Worm (Caenorhabditis elegans) whole organism, early embryonic: ENCODE measurements around the gene F58G1.3.

Source experiments
- B0310.2 ChIP-seq: sonication (generic microtip); optimal IDR thresholded peaks from 2 replicates; lab custom pipeline; 2016; ENCODE audit warnings: mild to moderate bottlenecking, missing genetic modification characterization, missing compliant biosample characterization
- F13C5.2 ChIP-seq: sonication (generic microtip); optimal IDR thresholded peaks from 2 replicates; lab custom pipeline; 2017; ENCODE audit warnings: mild to moderate bottlenecking, missing genetic modification characterization, inconsistent platforms, missing compliant biosample characterization
- aly-1 ChIP-seq: sonication (generic microtip); optimal IDR thresholded peaks from 2 replicates; lab custom pipeline; 2016; ENCODE audit warnings: missing genetic modification characterization, missing compliant biosample characterization
- ama-1 ChIP-seq: fragments of 150-350 bp; optimal IDR thresholded peaks from 2 replicates; lab custom pipeline; 2014
- ceh-13 ChIP-seq: fragments of 200-800 bp; sonication (Bioruptor generic); optimal IDR thresholded peaks from 2 replicates; lab custom pipeline; 2018; ENCODE audit warnings: mild to moderate bottlenecking, missing genetic modification characterization, missing compliant biosample characterization
- ceh-36 ChIP-seq: sonication (generic microtip); optimal IDR thresholded peaks from 2 replicates; lab custom pipeline; 2016; ENCODE audit warnings: missing genetic modification characterization, inconsistent platforms, missing compliant biosample characterization
- ets-7 ChIP-seq: sonication (generic microtip); optimal IDR thresholded peaks from 2 replicates; lab custom pipeline; 2016; ENCODE audit warnings: missing genotype, missing genetic modification characterization, missing compliant biosample characterization
- flt-1 ChIP-seq: fragments of 200-800 bp; sonication (Bioruptor generic); IDR thresholded peaks from 2 replicates; pipeline ENCODE4 v1.3.6; 2022; ENCODE audit warnings: missing genetic modification characterization, missing compliant biosample characterization
- hmbx-1 ChIP-seq: sonication (generic microtip); optimal IDR thresholded peaks from 2 replicates; lab custom pipeline; 2016; ENCODE audit warnings: mild to moderate bottlenecking, missing genetic modification characterization, missing compliant biosample characterization
- hmg-4 ChIP-seq: fragments of 200-800 bp; sonication (Bioruptor generic); optimal IDR thresholded peaks from 2 replicates; lab custom pipeline; 2018; ENCODE audit warnings: mild to moderate bottlenecking, missing genetic modification characterization, missing compliant biosample characterization
- hnd-1 ChIP-seq: sonication (generic microtip); optimal IDR thresholded peaks from 2 replicates; lab custom pipeline; 2016; ENCODE audit warnings: missing genetic modification characterization, missing compliant biosample characterization
- pes-1 ChIP-seq: fragments of 200-800 bp; sonication (Bioruptor generic); IDR thresholded peaks from 2 replicates; pipeline ENCODE4 v1.3.6; 2022; ENCODE audit warnings: missing genetic modification reagents, missing genetic modification characterization, missing compliant biosample characterization
- scrt-1 ChIP-seq: fragments of 200-800 bp; sonication (Bioruptor generic); IDR thresholded peaks from 2 replicates; pipeline ENCODE4 v1.3.6; 2022; ENCODE audit warnings: missing genetic modification characterization, missing compliant biosample characterization
- sea-1 ChIP-seq: fragments of 200-800 bp; sonication (Bioruptor generic); conservative IDR thresholded peaks from 2 replicates; pipeline ENCODE4 v1.3.6; 2022; ENCODE audit warnings: missing genetic modification characterization, missing compliant biosample characterization
- tbx-11 ChIP-seq: fragments of 200-800 bp; sonication (Bioruptor generic); IDR thresholded peaks from 2 replicates; pipeline ENCODE4 v1.3.6; 2022; ENCODE audit warnings: missing genetic modification characterization, missing compliant biosample characterization
- tbx-37 ChIP-seq: fragments of 200-800 bp; sonication (Bioruptor generic); conservative IDR thresholded peaks from 2 replicates; pipeline ENCODE4 v1.3.6; 2022; ENCODE audit warnings: missing genetic modification reagents, missing genetic modification characterization, missing compliant biosample characterization
- tra-4 ChIP-seq: sonication (generic microtip); optimal IDR thresholded peaks from 2 replicates; lab custom pipeline; 2017; ENCODE audit warnings: missing genetic modification characterization, missing compliant biosample characterization

F58G1.3 gene

ce11 chrII:12960206-12960605 is 32.1 kb upstream of the F58G1.3 start:
- TF ChIP-seq ets-7 (tag; lab: Kevin White, UChicago) (no peak), tbx-37 (no peak), sea-1 (GFP tag; lab: Robert Waterston, UW) (no peak), tra-4 (no peak), hnd-1 (no peak), pes-1 (GFP tag; lab: Robert Waterston, UW) (no peak), ama-1 (lab: Kevin White, UChicago) (no peak), hmg-4 (GFP tag; lab: Kevin White, UChicago) (no peak), scrt-1 (GFP tag; lab: Robert Waterston, UW) (no peak), hmbx-1 (tag; lab: Kevin White, UChicago) (no peak), F13C5.2 (no peak), aly-1 (tag; lab: Kevin White, UChicago) (no peak), ceh-36 (tag; lab: Kevin White, UChicago) (no peak), flt-1 (no peak), B0310.2 (tag; lab: Kevin White, UChicago) (no peak), tbx-11 (GFP tag; lab: Robert Waterston, UW) (no peak), ceh-13 (GFP tag; lab: Kevin White, UChicago) (no peak)

ce11 chrII:12954670-12955069 is 26.5 kb upstream of the F58G1.3 start, which contains the start of the genes Y38F1A.1 and Y38F1A.2:
TSS of gene Y38F1A.1 (minus strand) at chrII:12954770.
TSS of gene Y38F1A.2 (plus strand) at chrII:12954958.
- TF ChIP-seq sea-1 (GFP tag; lab: Robert Waterston, UW) (no peak), ama-1 (lab: Kevin White, UChicago) (no peak), ceh-36 (tag; lab: Kevin White, UChicago) (no peak), ceh-13 (GFP tag; lab: Kevin White, UChicago) (no peak), ets-7 (tag; lab: Kevin White, UChicago) (no peak), hmg-4 (GFP tag; lab: Kevin White, UChicago) (no peak), aly-1 (tag; lab: Kevin White, UChicago) (no peak), pes-1 (GFP tag; lab: Robert Waterston, UW) (no peak), scrt-1 (GFP tag; lab: Robert Waterston, UW) (no peak), hmbx-1 (tag; lab: Kevin White, UChicago) (no peak), tbx-37 (no peak)

ce11 chrII:12953297-12953696 is 25.2 kb upstream of the F58G1.3 start:
- TF ChIP-seq flt-1 (no peak), sea-1 (GFP tag; lab: Robert Waterston, UW) (no peak), hmg-4 (GFP tag; lab: Kevin White, UChicago) (no peak), B0310.2 (tag; lab: Kevin White, UChicago) (no peak), pes-1 (GFP tag; lab: Robert Waterston, UW) (no peak), ets-7 (tag; lab: Kevin White, UChicago) (no peak), scrt-1 (GFP tag; lab: Robert Waterston, UW) (no peak), tbx-37 (no peak), tbx-11 (GFP tag; lab: Robert Waterston, UW) (no peak), ama-1 (lab: Kevin White, UChicago) (no peak)

DNA sequence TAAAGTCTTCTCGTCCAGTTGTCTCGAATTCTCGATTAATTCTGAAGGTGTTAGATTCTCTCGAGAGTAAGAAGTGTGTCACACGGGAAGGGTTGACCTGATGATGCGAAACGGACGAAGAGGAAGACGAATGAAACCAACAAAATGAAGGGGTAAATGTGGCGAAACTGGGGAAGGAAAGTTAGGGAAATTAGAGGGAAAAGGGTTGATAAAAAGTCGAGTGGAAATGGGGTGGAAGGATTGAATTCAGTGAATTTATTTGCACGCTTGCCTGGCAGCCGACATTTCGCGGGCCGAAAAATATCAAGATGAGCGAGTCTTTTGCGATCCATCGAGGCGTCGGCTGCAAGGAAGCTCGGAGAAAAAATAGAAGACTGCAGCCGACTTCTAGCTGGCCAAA is 20.0 kb upstream of the F58G1.3 start, which contains the start of gene F58G1.7:
Gene F58G1.7, minus strand, starts transcription at position 101 of the 400 bp plus-strand sequence.
- TF ChIP-seq ama-1 (lab: Kevin White, UChicago) (no peak), ceh-36 (tag; lab: Kevin White, UChicago) (no peak), ceh-13 (GFP tag; lab: Kevin White, UChicago) (no peak), hmbx-1 (tag; lab: Kevin White, UChicago) (no peak), scrt-1 (GFP tag; lab: Robert Waterston, UW) (no peak), F13C5.2 (no peak), tra-4 (no peak), tbx-11 (GFP tag; lab: Robert Waterston, UW) (no peak), pes-1 (GFP tag; lab: Robert Waterston, UW) (no peak), flt-1 (no peak), ets-7 (tag; lab: Kevin White, UChicago) (no peak), sea-1 (GFP tag; lab: Robert Waterston, UW) (no peak)

- TF ChIP-seq B0310.2 (tag; lab: Kevin White, UChicago) (peak; percentile 86), ets-7 (tag; lab: Kevin White, UChicago) (peak; percentile 48), pes-1 (GFP tag; lab: Robert Waterston, UW) (peak; percentile 80; the same call in 1 of the 2 replicates), hmbx-1 (tag; lab: Kevin White, UChicago) (peak; percentile 66), sea-1 (GFP tag; lab: Robert Waterston, UW) (0 out of 2 replicates have a peak, but pooled peaks have one; percentile 68), hmg-4 (GFP tag; lab: Kevin White, UChicago) (peak; percentile 85), aly-1 (tag; lab: Kevin White, UChicago) (peak; percentile 56), tra-4 (peak; percentile 88), tbx-37 (peak; percentile 30; the same call in 1 of the 2 replicates), flt-1 (peak; percentile 47; the same call in 1 of the 2 replicates), hnd-1 (no peak), F13C5.2 (peak; percentile 82), ceh-13 (GFP tag; lab: Kevin White, UChicago) (peak; percentile 21), tbx-11 (GFP tag; lab: Robert Waterston, UW) (peak; percentile 58), scrt-1 (GFP tag; lab: Robert Waterston, UW) (peak; percentile 36; the same call in 1 of the 2 replicates), ama-1 (lab: Kevin White, UChicago) (peak; percentile 97), ceh-36 (tag; lab: Kevin White, UChicago) (peak; percentile 69)
Observed at ce11 chrII:12944587-12945126, 16.5 kb upstream of the F58G1.3 start.

DNA sequence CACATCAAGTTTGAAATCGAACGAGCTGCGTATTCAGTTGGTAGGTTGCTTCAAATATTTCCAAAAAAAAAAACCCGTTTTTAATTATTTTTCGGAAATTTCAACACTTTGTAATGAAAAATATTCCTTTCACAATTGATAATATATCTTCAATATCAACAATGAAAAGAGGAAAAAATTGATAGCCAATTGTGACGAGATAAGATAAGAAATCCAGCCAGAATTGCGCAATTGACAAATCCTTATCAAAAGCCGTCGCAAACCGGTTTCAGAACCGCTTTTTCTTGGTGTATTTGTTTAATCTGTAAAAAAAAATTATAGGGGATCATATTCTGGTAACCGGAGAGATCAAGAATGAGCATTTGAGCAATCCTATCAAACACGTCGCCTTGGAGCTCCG is 14.4 kb upstream of the F58G1.3 start:
- TF ChIP-seq flt-1 = no peak
- no peak for TF ChIP-seq hnd-1

DNA sequence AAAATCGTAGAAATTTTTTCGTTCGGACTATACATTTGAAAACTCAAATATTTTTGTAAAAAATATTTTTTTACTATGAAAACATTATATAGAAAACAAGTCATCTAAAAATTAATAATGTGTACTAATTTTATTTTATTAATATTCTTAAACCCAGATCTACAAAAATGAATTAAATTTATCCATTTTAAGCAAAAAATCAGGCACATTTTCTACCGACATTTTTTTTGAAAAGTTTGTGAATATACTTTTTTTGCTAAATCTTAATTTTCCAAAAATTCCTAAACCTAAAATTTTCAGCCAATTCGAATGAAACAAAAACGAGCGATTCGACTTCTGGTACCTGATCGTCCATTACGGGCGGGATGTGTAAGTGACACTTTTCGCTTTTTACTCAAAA is 11.7 kb upstream of the F58G1.3 start, which contains the start of gene arrd-10:
Gene arrd-10, plus strand, starts transcription at position 301 of the 400 bp plus-strand sequence.
- TF ChIP-seq aly-1 (tag; lab: Kevin White, UChicago) (no peak), flt-1 (no peak), ama-1 (lab: Kevin White, UChicago) (no peak)
